Fruit fly (Drosophila melanogaster) whole organism, larva: Measurements from ENCODE around the gene CG32432.

Experiments
- noc ChIP-seq: fragments of 200-800 bp; sonication (Bioruptor generic); optimal IDR thresholded peaks from 3 replicates; lab custom pipeline; 2019; ENCODE audit warnings: missing biosample characterization, mild to moderate bottlenecking, missing genetic modification characterization, moderate library complexity

Gene CG32432

DNA sequence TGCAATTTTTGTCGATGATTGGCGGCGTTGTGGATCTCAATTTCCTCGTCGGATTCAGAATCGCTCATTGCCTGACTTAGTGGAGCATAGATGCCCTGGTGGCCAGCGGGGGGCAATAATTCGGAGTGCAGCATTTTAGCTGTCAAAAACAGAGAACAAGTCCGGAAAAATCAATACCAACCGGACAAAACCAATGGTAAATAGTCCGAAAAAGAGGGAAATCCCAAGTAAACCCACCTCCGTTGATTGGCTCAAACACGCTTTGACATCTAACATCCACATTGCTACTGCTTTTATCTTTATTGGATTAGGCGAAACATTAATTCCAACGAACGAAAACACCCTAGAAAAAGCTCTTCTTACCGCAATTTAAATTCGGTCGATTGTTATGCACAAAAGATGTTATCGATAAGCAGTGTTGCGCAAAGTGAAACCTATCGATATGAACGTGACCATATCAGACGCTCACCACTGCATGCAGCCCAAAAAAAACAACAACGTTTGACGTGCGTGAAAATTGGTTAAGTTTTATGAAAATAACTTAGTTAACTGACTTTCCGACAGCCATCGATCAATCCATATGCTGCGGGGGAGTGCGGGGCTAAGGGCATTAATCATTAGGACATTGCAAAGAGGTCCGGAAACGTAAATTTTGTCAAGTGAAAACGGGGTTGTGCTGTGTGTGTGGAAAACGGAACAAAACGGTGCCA is 69.2 kb downstream of the CG32432 start, which contains the start of the genes CG3618 and Pka-R1:
Gene CG3618, minus strand, starts transcription at position 410 of the 710 bp plus-strand sequence.
Gene Pka-R1, plus strand, starts transcription at position 453 of the 710 bp plus-strand sequence.
- TF ChIP-seq noc (tag; lab: Kevin White, UChicago) = no peak

DNA sequence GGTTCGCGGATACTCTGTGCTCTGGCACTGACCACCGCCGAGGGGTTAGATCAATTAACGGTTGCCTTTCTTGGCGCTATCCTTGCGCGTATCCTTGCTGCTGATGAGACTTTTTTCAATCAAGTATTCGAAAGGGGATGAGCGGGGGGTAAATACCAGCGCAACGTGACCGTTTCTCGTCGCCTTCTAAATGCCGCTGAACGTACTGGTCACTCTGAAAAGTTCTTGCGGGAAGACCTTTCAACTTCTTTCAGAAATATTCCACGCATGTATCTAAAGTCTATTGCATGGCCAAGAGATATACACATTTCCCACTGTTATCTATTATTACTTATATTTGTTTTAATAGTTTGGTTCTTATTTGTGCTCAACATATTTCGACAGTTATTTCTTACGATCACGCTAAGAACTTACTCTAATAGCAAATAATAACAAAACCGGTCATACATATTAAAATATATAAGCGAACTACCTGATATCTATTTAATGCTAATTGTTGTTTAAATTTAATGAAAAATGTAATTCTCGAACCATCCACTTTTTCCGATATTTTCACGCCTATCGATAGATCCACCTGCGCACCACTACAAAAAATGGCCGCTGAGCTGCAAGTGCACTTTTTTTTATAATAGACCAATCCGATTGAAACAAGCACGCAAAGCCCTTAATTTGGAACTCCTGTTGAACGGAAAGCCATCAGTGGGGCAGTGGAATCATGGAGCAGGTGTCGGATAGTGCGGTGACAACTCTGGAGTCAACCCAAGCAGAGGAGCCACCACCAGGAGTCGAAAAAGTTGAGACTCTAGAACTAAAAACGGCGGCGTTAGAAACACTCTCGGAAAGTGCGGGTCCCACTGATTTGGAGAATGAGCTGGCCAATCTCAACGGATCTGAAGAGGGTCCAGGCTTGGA is 75.6 kb downstream of the CG32432 start, which contains the start of the genes CG3634 and HIPP1:
Gene CG3634, minus strand, starts transcription at position 185 of the 912 bp plus-strand sequence.
Gene HIPP1, plus strand, starts transcription at position 582 of the 912 bp plus-strand sequence.
- TF ChIP-seq noc (tag; lab: Kevin White, UChicago) = no peak

DNA sequence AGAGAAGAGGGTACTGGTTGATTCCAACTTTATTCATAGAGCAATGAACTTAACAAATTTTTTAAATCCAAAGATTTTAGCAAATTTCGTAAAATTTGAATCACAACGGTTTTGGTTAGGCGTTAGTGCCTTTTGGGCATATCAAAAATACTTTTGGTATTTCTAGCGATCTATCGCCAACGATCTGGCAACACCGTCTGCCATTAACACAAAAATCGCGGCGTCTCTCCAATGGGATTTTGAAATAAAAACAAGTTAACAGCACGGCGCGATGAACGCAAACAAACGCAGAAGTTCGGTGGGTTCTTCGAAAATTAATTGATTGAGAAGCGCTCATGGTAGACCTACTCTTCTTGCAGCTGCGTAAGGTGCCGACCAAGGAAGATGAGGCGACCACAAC is 84.8 kb downstream of the CG32432 start, which contains the start of gene Spc105R:
Gene Spc105R, plus strand, starts transcription at position 203 of the 400 bp plus-strand sequence.
- no peak for TF ChIP-seq noc (tag; lab: Kevin White, UChicago)

DNA sequence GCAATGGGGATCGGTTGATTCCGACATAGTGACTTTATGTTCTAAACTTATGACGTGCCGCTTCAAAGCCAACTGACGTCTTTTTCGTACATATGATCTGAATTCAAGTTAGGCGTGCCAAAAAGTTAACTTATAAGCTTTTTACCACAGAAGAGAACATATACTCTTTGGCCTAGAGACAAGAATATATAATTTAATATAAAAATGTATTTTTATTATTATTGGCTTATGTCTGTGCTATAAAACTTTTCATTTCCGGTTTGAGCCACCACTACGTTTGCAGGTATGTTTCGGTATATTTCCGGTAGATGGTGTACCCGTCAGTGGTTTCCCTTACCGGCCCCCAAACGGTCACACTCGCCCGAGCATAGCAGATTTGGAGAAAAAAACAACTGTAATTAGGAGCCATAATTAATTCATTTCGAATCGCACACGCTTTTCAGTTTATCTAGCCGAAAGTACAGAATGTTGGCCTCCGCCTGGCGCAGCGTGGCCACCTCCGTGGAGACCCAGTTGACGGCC is 86.6 kb downstream of the CG32432 start, which contains the start of the genes CG3698 and tzn:
Gene CG3698, minus strand, starts transcription at position 51 of the 522 bp plus-strand sequence.
Gene tzn, plus strand, starts transcription at position 321 of the 522 bp plus-strand sequence.
- no peak for TF ChIP-seq noc (tag; lab: Kevin White, UChicago)

DNA sequence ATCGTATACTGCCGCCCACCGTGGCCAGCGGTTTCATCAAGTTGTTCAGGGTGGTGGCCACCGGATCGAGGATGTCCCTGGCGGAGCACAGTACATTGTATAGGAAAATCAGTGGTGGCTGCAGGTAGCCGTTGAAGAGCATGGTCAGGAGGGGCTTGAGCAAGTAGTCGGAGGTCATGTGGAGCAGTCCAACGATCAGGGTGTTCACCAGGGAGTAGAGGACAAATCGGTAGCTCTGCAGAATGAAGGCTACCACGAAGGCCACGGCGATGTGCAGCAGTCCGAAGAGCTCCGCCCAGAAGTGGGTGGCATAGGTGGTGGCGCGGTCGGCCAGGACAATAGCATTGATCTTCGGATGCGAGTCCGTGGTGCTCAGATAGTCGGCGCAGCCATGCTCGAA is 87.6 kb downstream of the CG32432 start:
- no peak for TF ChIP-seq noc (tag; lab: Kevin White, UChicago)

DNA sequence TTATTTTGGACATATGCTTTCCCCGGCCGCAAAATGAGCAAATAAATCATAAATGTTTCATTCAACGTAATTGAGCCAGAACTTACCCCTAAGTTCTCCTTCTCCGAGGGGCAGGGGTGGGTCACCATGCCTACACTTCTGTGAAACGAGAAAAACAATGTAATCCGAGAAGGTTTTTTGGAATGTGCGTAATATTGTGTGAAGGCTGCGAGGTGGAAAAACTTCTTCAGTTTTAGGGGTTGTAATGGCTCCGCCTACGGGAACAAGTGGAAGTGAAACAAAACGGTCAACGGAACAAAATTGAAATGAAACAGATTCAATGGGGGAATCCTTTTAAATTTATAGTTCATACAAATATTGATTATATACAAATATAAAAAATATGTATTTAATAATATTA is 88.2 kb downstream of the CG32432 start:
- no peak for TF ChIP-seq noc (tag; lab: Kevin White, UChicago)
